Worm (Caenorhabditis elegans): Measurements from ENCODE around the gene F32E10.5.
A peak's percentile ranks its signal among the peaks of the same experiment; 100 is the strongest.
"Not testable (repeated sequence)": the region's sequence is repeated elsewhere in the genome, so short reads cannot be mapped to it uniquely, and the experiment has no call there.

F32E10.5 gene

ce11 chrIV:7568593-7568992 is 9.6 kb downstream of the F32E10.5 start, which contains the start of gene clec-180:
clec-180 (plus strand) TSS chrIV:7568893.
- TF ChIP-seq mbf-1 (tag; optimal IDR thresholded peaks at IDR 0.05) (no peak), sma-9 (GFP tag; optimal IDR thresholded peaks at IDR 0.05) (no peak), sma-9 (tag; optimal IDR thresholded peaks at IDR 0.05) (no peak), mdl-1 (tag; optimal IDR thresholded peaks at IDR 0.05) (no peak), crh-2 (tag; optimal IDR thresholded peaks at IDR 0.05) (no peak), nhr-6 (tag; optimal IDR thresholded peaks at IDR 0.05) (no peak), skn-1 (tag; optimal IDR thresholded peaks at IDR 0.05) (no peak), ztf-1 (GFP tag; conservative IDR thresholded peaks at IDR 0.05) (no peak), nhr-129 (tag; optimal IDR thresholded peaks at IDR 0.05) (no peak), ceh-82 (tag; optimal IDR thresholded peaks at IDR 0.05) (no peak), zag-1 (tag; optimal IDR thresholded peaks at IDR 0.05) (no peak), sma-3 (GFP tag; optimal IDR thresholded peaks at IDR 0.05) (no peak), elt-1 (tag; optimal IDR thresholded peaks at IDR 0.05) (no peak), ama-1 (optimal IDR thresholded peaks at IDR 0.05) (no peak), elt-3 (tag; optimal IDR thresholded peaks at IDR 0.05) (no peak), lin-11 (tag; optimal IDR thresholded peaks at IDR 0.05) (no peak), unc-39 (tag; optimal IDR thresholded peaks at IDR 0.05) (no peak), F13H6.1 (tag; optimal IDR thresholded peaks at IDR 0.05) (no peak), ztf-4 (tag; optimal IDR thresholded peaks at IDR 0.05) (no peak), C34F6.9 (tag; optimal IDR thresholded peaks at IDR 0.05) (no peak), lin-39 (tag; optimal IDR thresholded peaks at IDR 0.05) (no peak)

DNA sequence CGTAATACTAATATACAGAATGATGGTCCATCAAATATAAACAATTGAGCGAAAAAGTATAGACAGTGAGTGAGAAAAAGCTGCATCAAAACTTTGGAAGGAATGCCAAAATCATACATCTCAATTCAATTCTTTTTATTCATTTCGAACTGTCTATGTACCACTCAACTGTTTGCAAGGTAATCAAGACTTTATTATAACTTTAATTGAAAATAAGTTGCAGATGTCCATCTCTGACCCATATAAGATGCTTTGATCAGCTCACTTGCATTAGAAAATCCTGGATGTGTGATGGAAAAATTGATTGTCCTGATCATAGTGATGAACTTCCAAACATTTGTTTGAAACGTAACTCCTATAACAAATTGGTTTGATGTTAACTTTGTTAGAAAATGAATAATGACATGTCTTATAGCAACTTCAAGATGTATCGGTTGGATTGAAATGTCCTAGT is 10.6 kb downstream of the F32E10.5 start, which contains the start of gene F32E10.8:
Gene F32E10.8 (plus strand): TSS at position 51 of the 454 bp plus-strand sequence.
- TF ChIP-seq sma-9 (GFP tag; optimal IDR thresholded peaks at IDR 0.05) (no peak), sma-9 (tag; optimal IDR thresholded peaks at IDR 0.05) (no peak), ceh-16 (tag; optimal IDR thresholded peaks at IDR 0.05) (no peak), nhr-12 (tag; optimal IDR thresholded peaks at IDR 0.05) (no peak)

DNA sequence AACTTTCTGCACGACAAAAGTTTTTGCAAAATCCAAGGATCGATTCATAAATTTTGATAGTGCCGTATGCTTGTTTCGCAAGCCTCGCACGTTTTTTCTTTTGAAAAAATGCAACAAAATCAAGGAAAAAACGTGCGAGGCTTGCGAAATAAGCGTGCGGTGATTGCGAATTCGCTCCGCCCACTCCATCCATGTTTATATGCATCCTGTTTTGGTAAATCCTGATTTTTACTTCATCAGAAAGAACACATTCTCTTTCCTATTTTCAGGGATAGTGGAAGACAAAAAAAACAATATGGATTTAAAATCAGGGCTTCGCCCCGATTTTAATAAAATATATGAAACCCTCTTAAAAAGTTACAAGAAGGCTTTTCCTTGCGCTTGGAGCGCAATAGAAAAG is 14.3 kb downstream of the F32E10.5 start, which contains the start of gene F32E10.9:
Gene F32E10.9 (minus strand): TSS at position 101 of the 400 bp plus-strand sequence.
- not testable (repeated sequence) for TF ChIP-seq R02D3.7, unc-39, ztf-11 (tag; optimal IDR thresholded peaks at IDR 0.05)

DNA sequence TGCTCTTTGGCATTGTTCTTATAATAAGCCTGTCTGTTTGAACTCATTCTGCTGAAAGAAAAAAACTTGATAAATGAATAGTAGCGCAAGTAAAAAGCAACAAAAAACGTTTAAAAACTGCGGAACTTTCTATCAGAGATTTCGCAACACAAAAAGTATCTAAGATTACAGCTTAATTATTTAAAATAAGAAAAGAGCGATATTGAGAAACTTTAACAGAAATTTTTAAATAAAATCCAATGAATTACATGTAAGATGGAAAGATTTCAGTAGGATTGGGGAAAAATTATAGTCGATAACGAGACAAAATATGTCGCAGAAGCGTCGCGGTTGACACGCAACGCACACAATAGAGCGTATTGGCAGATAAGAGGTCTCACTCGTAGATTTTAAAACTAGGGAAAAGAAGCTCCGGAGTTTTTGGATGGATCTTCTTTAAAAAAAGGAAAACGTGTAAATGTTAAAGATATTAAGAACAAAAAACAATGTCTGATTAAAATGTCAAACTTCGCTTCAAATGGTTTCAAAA is 16.5 kb downstream of the F32E10.5 start, which contains the start of gene ima-3:
Gene ima-3 (minus strand): TSS at position 51 of the 529 bp plus-strand sequence.
- TF ChIP-seq nhr-129 (tag; optimal IDR thresholded peaks at IDR 0.05) (peak; percentile 71), elt-3 (tag; optimal IDR thresholded peaks at IDR 0.05) (no peak), nhr-11 (tag; optimal IDR thresholded peaks at IDR 0.05) (no peak), zag-1 (tag; optimal IDR thresholded peaks at IDR 0.05) (peak; percentile 22), C34F6.9 (tag; optimal IDR thresholded peaks at IDR 0.05) (peak; percentile 67), nhr-6 (tag; optimal IDR thresholded peaks at IDR 0.05) (no peak), gmeb-1 (tag; optimal IDR thresholded peaks at IDR 0.05) (peak; percentile 33), crh-2 (tag; optimal IDR thresholded peaks at IDR 0.05) (peak; percentile 52), sem-4 (tag; optimal IDR thresholded peaks at IDR 0.05) (peak; percentile 60), lsy-2 (tag; optimal IDR thresholded peaks at IDR 0.05) (peak in 1 of 2 experiments; percentile 66), nhr-25 (tag; optimal IDR thresholded peaks at IDR 0.05) (no peak), nhr-23 (tag; optimal IDR thresholded peaks at IDR 0.05) (no peak), unc-55 (GFP tag; optimal IDR thresholded peaks at IDR 0.05) (peak; percentile 78), lin-13 (GFP tag; optimal IDR thresholded peaks at IDR 0.05) (peak; percentile 53)

- TF ChIP-seq nhr-23 (tag; optimal IDR thresholded peaks at IDR 0.05), result no peak
- no peak for TF ChIP-seq skn-1 (tag; optimal IDR thresholded peaks at IDR 0.05)
- no peak for TF ChIP-seq zag-1 (tag; optimal IDR thresholded peaks at IDR 0.05)
- TF ChIP-seq peb-1 (tag; optimal IDR thresholded peaks at IDR 0.05), result no peak
- no peak for TF ChIP-seq aly-2 (tag; optimal IDR thresholded peaks at IDR 0.05)
- no peak for TF ChIP-seq nhr-6 (tag; optimal IDR thresholded peaks at IDR 0.05)
- TF ChIP-seq blmp-1 (tag; optimal IDR thresholded peaks at IDR 0.05; ENCODE audit: insufficient read depth), result no peak
- no peak for TF ChIP-seq nhr-77 (tag; optimal IDR thresholded peaks at IDR 0.05)
- TF ChIP-seq nhr-12 (tag; optimal IDR thresholded peaks at IDR 0.05), result no peak
- no peak for TF ChIP-seq ztf-1 (GFP tag; conservative IDR thresholded peaks at IDR 0.05)
- TF ChIP-seq lin-13 (GFP tag; optimal IDR thresholded peaks at IDR 0.05), result no peak
Observed at ce11 chrIV:7559237-7559636, 18.9 kb downstream of the F32E10.5 start.
